Fruit fly (Drosophila melanogaster): ENCODE measurements around the gene Pkd2.
A peak's percentile ranks its signal among the peaks of the same experiment; 100 is the strongest.

Pkd2 gene

dm6 chr2L:12433712-12434534 is 35.8 kb downstream of the Pkd2 start, which contains the start of gene eRF3 (continued):
- TF ChIP-seq CG1233 (GFP tag; optimal IDR thresholded peaks at IDR 0.05) (peak; percentile 73), stwl (tag; optimal IDR thresholded peaks at IDR 0.05) (peak; percentile 12), cato (GFP tag; optimal IDR thresholded peaks at IDR 0.05; ENCODE audit: borderline replicate concordance) (no peak), Doc3 (GFP tag; IDR thresholded peaks at IDR 0.05; ENCODE audit: partially characterized antibody) (peak; percentile 35; the same call in 1 of the 3 replicates), hb (GFP tag; IDR thresholded peaks at IDR 0.05; ENCODE audit: partially characterized antibody) (0 out of 3 replicates have a peak, but pooled peaks have one; percentile 44), CG12071 (GFP tag; optimal IDR thresholded peaks at IDR 0.05) (no peak), btn (GFP tag; optimal IDR thresholded peaks at IDR 0.05) (no peak), CG4730 (GFP tag; IDR thresholded peaks at IDR 0.05) (peak; percentile 65), CG11247 (GFP tag; IDR thresholded peaks at IDR 0.05) (peak; percentile 60), CG11695 (GFP tag; IDR thresholded peaks at IDR 0.05) (peak; percentile 62; the same call in 2 of the 3 replicates), dmrt99B (tag; optimal IDR thresholded peaks at IDR 0.05) (peak; percentile 83), Hand (GFP tag; optimal IDR thresholded peaks at IDR 0.05) (peak; percentile 18), CG10431 (GFP tag; optimal IDR thresholded peaks at IDR 0.05) (peak; percentile 53), CrebB (tag; optimal IDR thresholded peaks at IDR 0.05) (no peak), CG16815 (GFP tag; optimal IDR thresholded peaks at IDR 0.05) (peak; percentile 77), CG5953 (GFP tag; IDR thresholded peaks at IDR 0.05) (no peak), CG6854 (GFP tag; optimal IDR thresholded peaks at IDR 0.05) (no peak), GATAe (GFP tag; conservative IDR thresholded peaks at IDR 0.05) (peak; percentile 65), eve (GFP tag; optimal IDR thresholded peaks at IDR 0.05) (no peak), Dad (GFP tag; optimal IDR thresholded peaks at IDR 0.05) (no peak), Xrp1 (GFP tag; IDR thresholded peaks at IDR 0.05) (peak; percentile 78; the same call in 1 of the 2 replicates), nmo (GFP tag; optimal IDR thresholded peaks at IDR 0.05) (peak; percentile 92), Spps (tag; optimal IDR thresholded peaks at IDR 0.05) (peak; percentile 41), ranshi (GFP tag; IDR thresholded peaks at IDR 0.05) (peak; percentile 76; the same call in 1 of the 2 replicates), NFAT (GFP tag; IDR thresholded peaks at IDR 0.05) (peak; percentile 70), CHES-1-like (GFP tag; optimal IDR thresholded peaks at IDR 0.05) (no peak), CG18764 (GFP tag; optimal IDR thresholded peaks at IDR 0.05) (peak; percentile 97), seq (GFP tag; IDR thresholded peaks at IDR 0.05) (peak; percentile 21; the same call in 1 of the 2 replicates), ato (GFP tag; IDR thresholded peaks at IDR 0.05; ENCODE audit: partially characterized antibody) (no peak), pum (GFP tag; optimal IDR thresholded peaks at IDR 0.05) (peak; percentile 9), CG31224 (GFP tag; IDR thresholded peaks at IDR 0.05) (peak; percentile 53), CG18619 (GFP tag; optimal IDR thresholded peaks at IDR 0.05) (peak; percentile 63), zen (tag; optimal IDR thresholded peaks at IDR 0.05) (peak; percentile 69), schlank (tag; optimal IDR thresholded peaks at IDR 0.05) (no peak), Asciz (GFP tag; optimal IDR thresholded peaks at IDR 0.05) (no peak), Med (GFP tag) (peak; percentile 74), Jarid2 (GFP tag; optimal IDR thresholded peaks at IDR 0.05) (no peak), CG2120 (GFP tag; optimal IDR thresholded peaks at IDR 0.05) (peak; percentile 58), Scr (GFP tag; IDR thresholded peaks at IDR 0.05; ENCODE audit: partially characterized antibody) (peak; percentile 55), CG11398 (GFP tag; optimal IDR thresholded peaks at IDR 0.05) (no peak), CG7372 (GFP tag; IDR thresholded peaks at IDR 0.05) (peak; percentile 54; the same call in 1 of the 2 replicates), pzg (GFP tag; optimal IDR thresholded peaks at IDR 0.05) (peak; percentile 35), CG7987 (GFP tag; optimal IDR thresholded peaks at IDR 0.05) (peak; percentile 8), prd (optimal IDR thresholded peaks at IDR 0.05) (no peak), prd (GFP tag; IDR thresholded peaks at IDR 0.05) (peak; percentile 83), jigr1 (GFP tag; IDR thresholded peaks at IDR 0.05) (no peak), gcm2 (GFP tag; optimal IDR thresholded peaks at IDR 0.05) (no peak), Atf6 (GFP tag; IDR thresholded peaks at IDR 0.05) (peak; percentile 75), salm (tag; optimal IDR thresholded peaks at IDR 0.05) (no peak)

Measured in whole organism, embryonic.